Worm (Caenorhabditis elegans) whole organism, young adult: Measurements from ENCODE around the gene ptr-16.
A peak's percentile ranks its signal among the peaks of the same experiment; 100 is the strongest.
"Not testable (repeated sequence)": the region's sequence is repeated elsewhere in the genome, so short reads cannot be mapped to it uniquely, and the experiment has no call there.

ENCODE experiments used
- B0019.2 ChIP-seq: fragments of 200-800 bp; sonication (Bioruptor generic); conservative IDR thresholded peaks from 2 replicates; pipeline ENCODE4 v1.3.6; 2022; ENCODE audit warnings: missing genetic modification reagents, missing genetic modification characterization, missing compliant biosample characterization
- C17E4.6 ChIP-seq: fragments of 200-800 bp; sonication (Bioruptor generic); IDR thresholded peaks from 2 replicates; pipeline ENCODE4 v1.3.6; 2022; ENCODE audit warnings: missing genetic modification reagents, missing genetic modification characterization, missing compliant biosample characterization
- D2030.7 ChIP-seq: fragments of 200-800 bp; sonication (Bioruptor generic); IDR thresholded peaks from 2 replicates; pipeline ENCODE4 v1.3.6; 2022; ENCODE audit warnings: missing genetic modification reagents, missing genetic modification characterization, missing compliant biosample characterization
- F33H1.4 ChIP-seq: fragments of 200-800 bp; sonication (Bioruptor generic); IDR thresholded peaks from 2 replicates; pipeline ENCODE4 v1.3.6; 2022; ENCODE audit warnings: missing genetic modification reagents, missing genetic modification characterization, missing compliant biosample characterization
- K11D2.4 ChIP-seq: fragments of 200-800 bp; sonication (Bioruptor generic); IDR thresholded peaks from 2 replicates; pipeline ENCODE4 v1.3.6; 2022; ENCODE audit warnings: missing genetic modification reagents, missing genetic modification characterization, missing compliant biosample characterization
- K12H6.12 ChIP-seq: fragments of 200-800 bp; sonication (Bioruptor generic); optimal IDR thresholded peaks from 2 replicates; lab custom pipeline; 2018; ENCODE audit warnings: mild to moderate bottlenecking, missing genetic modification characterization, missing compliant biosample characterization
- T07F8.4 ChIP-seq: sonication (generic microtip); optimal IDR thresholded peaks from 2 replicates; lab custom pipeline; 2016; ENCODE audit warnings: mild to moderate bottlenecking, missing genetic modification characterization, moderate library complexity, missing compliant biosample characterization
- Y67H2A.10 ChIP-seq: fragments of 200-800 bp; sonication (Bioruptor generic); conservative IDR thresholded peaks from 2 replicates; pipeline ENCODE4 v1.3.6; 2022; ENCODE audit warnings: missing genetic modification reagents, missing genetic modification characterization, missing compliant biosample characterization
- Y95B8A.8 ChIP-seq: fragments of 200-800 bp; sonication (Bioruptor generic); IDR thresholded peaks from 2 replicates; pipeline ENCODE4 v1.3.6; 2022; ENCODE audit warnings: missing genetic modification reagents, missing genetic modification characterization, missing compliant biosample characterization
- aptf-2 ChIP-seq: fragments of 200-800 bp; sonication (Bioruptor generic); conservative IDR thresholded peaks from 2 replicates; pipeline ENCODE4 v1.3.6; 2022; ENCODE audit warnings: missing genetic modification reagents, missing genetic modification characterization, missing compliant biosample characterization
- athp-1 ChIP-seq: sonication (generic microtip); optimal IDR thresholded peaks from 2 replicates; lab custom pipeline; 2017; ENCODE audit warnings: mild to moderate bottlenecking, missing genetic modification characterization, missing compliant biosample characterization
- attf-3 ChIP-seq: fragments of 200-800 bp; sonication (Bioruptor generic); conservative IDR thresholded peaks from 2 replicates; pipeline ENCODE4 v1.3.6; 2022; ENCODE audit warnings: missing genetic modification reagents, missing genetic modification characterization, missing compliant biosample characterization
- attf-5 ChIP-seq: fragments of 200-800 bp; sonication (Bioruptor generic); optimal IDR thresholded peaks from 2 replicates; lab custom pipeline; 2018; ENCODE audit warnings: mild to moderate bottlenecking, missing genetic modification characterization, missing compliant biosample characterization
- cebp-1 ChIP-seq, 2 experiments: fragments of 200-800 bp in 1 of 2; sonication (Bioruptor generic) in 1 of 2; sonication (generic microtip) in 1 of 2; IDR thresholded peaks in 1 of 2; optimal IDR thresholded peaks in 1 of 2; 2 replicates each; pipeline versions ENCODE4 v1.3.6 to Lab custom; 2017 to 2022; ENCODE audit warnings: missing compliant biosample characterization in 2 of 2, missing genetic modification characterization in 2 of 2, mild to moderate bottlenecking in 1 of 2, missing genetic modification reagents in 1 of 2, moderate library complexity in 1 of 2
- ceh-100 ChIP-seq: fragments of 200-800 bp; sonication (Bioruptor generic); IDR thresholded peaks from 2 replicates; pipeline ENCODE4 v1.3.6; 2022; ENCODE audit warnings: missing genetic modification reagents, missing genetic modification characterization, missing compliant biosample characterization
- ceh-27 ChIP-seq: fragments of 200-800 bp; sonication (Bioruptor generic); optimal IDR thresholded peaks from 2 replicates; lab custom pipeline; 2018; ENCODE audit warnings: mild to moderate bottlenecking, missing genetic modification characterization, moderate library complexity, missing compliant biosample characterization
- ceh-91 ChIP-seq: fragments of 200-800 bp; sonication (Bioruptor generic); IDR thresholded peaks from 2 replicates; pipeline ENCODE4 v1.3.6; 2022; ENCODE audit warnings: missing genetic modification reagents, missing genetic modification characterization, missing compliant biosample characterization
- dox-1 ChIP-seq: fragments of 200-800 bp; sonication (Bioruptor generic); IDR thresholded peaks from 2 replicates; pipeline ENCODE4 v1.3.6; 2022; ENCODE audit warnings: missing genetic modification reagents, missing genetic modification characterization, missing compliant biosample characterization
- dpl-1 ChIP-seq: fragments of 150-350 bp; optimal IDR thresholded peaks from 2 replicates; lab custom pipeline; 2014; ENCODE audit warnings: missing biosample characterization, missing genetic modification reagents, missing genetic modification characterization
- efl-1 ChIP-seq: fragments of 150-350 bp; optimal IDR thresholded peaks from 2 replicates; lab custom pipeline; 2014; ENCODE audit warnings: missing biosample characterization, missing genetic modification reagents, missing genetic modification characterization
- egl-44 ChIP-seq: fragments of 200-800 bp; sonication (Bioruptor generic); IDR thresholded peaks from 2 replicates; pipeline ENCODE4 v1.3.6; 2022; ENCODE audit warnings: missing genetic modification reagents, missing genetic modification characterization, missing compliant biosample characterization
- egrh-3 ChIP-seq: fragments of 200-800 bp; sonication (Bioruptor generic); IDR thresholded peaks from 2 replicates; pipeline ENCODE4 v1.3.6; 2022; ENCODE audit warnings: missing genetic modification reagents, missing genetic modification characterization, missing compliant biosample characterization
- ekl-4 ChIP-seq: fragments of 200-800 bp; sonication (Bioruptor generic); IDR thresholded peaks from 2 replicates; pipeline ENCODE4 v1.3.6; 2022; ENCODE audit warnings: missing genetic modification reagents, missing genetic modification characterization, missing compliant biosample characterization
- hmg-1.2 ChIP-seq: fragments of 200-800 bp; sonication (Bioruptor generic); IDR thresholded peaks from 2 replicates; pipeline ENCODE4 v1.3.6; 2022; ENCODE audit warnings: missing genetic modification reagents, missing genetic modification characterization, missing compliant biosample characterization
- hmg-20 ChIP-seq: fragments of 200-800 bp; sonication (Bioruptor generic); IDR thresholded peaks from 2 replicates; pipeline ENCODE4 v1.3.6; 2022; ENCODE audit warnings: missing genetic modification reagents, missing genetic modification characterization, missing compliant biosample characterization
- lin-26 ChIP-seq: fragments of 200-800 bp; sonication (Bioruptor generic); IDR thresholded peaks from 2 replicates; pipeline ENCODE4 v1.3.6; 2022; ENCODE audit warnings: missing genetic modification reagents, missing genetic modification characterization, missing compliant biosample characterization
- lin-35 ChIP-seq, 3 experiments: fragments of 150-350 bp in 2 of 3; sonication (generic microtip) in 1 of 3; optimal IDR thresholded peaks; 2 replicates each; lab custom pipeline; 2014 to 2018; ENCODE audit warnings: missing biosample characterization in 3 of 3, missing genetic modification characterization in 3 of 3, missing genetic modification reagents in 3 of 3
- lin-40 ChIP-seq: sonication (generic microtip); optimal IDR thresholded peaks from 2 replicates; lab custom pipeline; 2016; ENCODE audit warnings: missing genetic modification characterization, mild to moderate bottlenecking, missing compliant biosample characterization, missing genotype, missing genetic modification reagents
- lin-54 ChIP-seq: fragments of 200-800 bp; sonication (Bioruptor generic); optimal IDR thresholded peaks from 2 replicates; lab custom pipeline; 2018; ENCODE audit warnings: mild to moderate bottlenecking, missing genetic modification characterization, missing compliant biosample characterization
- lir-1 ChIP-seq: fragments of 200-800 bp; sonication (Bioruptor generic); conservative IDR thresholded peaks from 2 replicates; pipeline ENCODE4 v1.3.6; 2022; ENCODE audit warnings: missing genetic modification reagents, missing genetic modification characterization, missing compliant biosample characterization
- lsl-1 ChIP-seq: fragments of 200-800 bp; sonication (Bioruptor generic); optimal IDR thresholded peaks from 2 replicates; lab custom pipeline; 2018; ENCODE audit warnings: mild to moderate bottlenecking, missing genetic modification characterization, moderate library complexity, missing compliant biosample characterization
- madf-10 ChIP-seq: sonication (generic microtip); optimal IDR thresholded peaks from 2 replicates; lab custom pipeline; 2016; ENCODE audit warnings: mild to moderate bottlenecking, missing genetic modification characterization, missing compliant biosample characterization
- madf-3 ChIP-seq: fragments of 200-800 bp; sonication (Bioruptor generic); IDR thresholded peaks from 2 replicates; pipeline ENCODE4 v1.3.6; 2022; ENCODE audit warnings: missing genetic modification reagents, missing genetic modification characterization, missing compliant biosample characterization
- madf-6 ChIP-seq: fragments of 200-800 bp; sonication (Bioruptor generic); IDR thresholded peaks from 2 replicates; pipeline ENCODE4 v1.3.6; 2022; ENCODE audit warnings: missing genetic modification reagents, missing genetic modification characterization, missing compliant biosample characterization
- madf-8 ChIP-seq: fragments of 200-800 bp; sonication (Bioruptor generic); conservative IDR thresholded peaks from 2 replicates; pipeline ENCODE4 v1.3.6; 2022; ENCODE audit warnings: missing genetic modification reagents, missing genetic modification characterization, missing compliant biosample characterization
- mcd-1 ChIP-seq: fragments of 200-800 bp; sonication (Bioruptor generic); IDR thresholded peaks from 2 replicates; pipeline ENCODE4 v1.3.6; 2022; ENCODE audit warnings: missing genetic modification reagents, missing genetic modification characterization, missing compliant biosample characterization
- nhr-80 ChIP-seq: sonication (generic microtip); optimal IDR thresholded peaks from 2 replicates; lab custom pipeline; 2016; ENCODE audit warnings: missing genetic modification characterization, missing compliant biosample characterization
- pbrm-1 ChIP-seq: fragments of 200-800 bp; sonication (Bioruptor generic); IDR thresholded peaks from 2 replicates; pipeline ENCODE4 v1.3.6; 2022; ENCODE audit warnings: missing genetic modification reagents, missing genetic modification characterization, missing compliant biosample characterization
- rcor-1 ChIP-seq: fragments of 200-800 bp; sonication (Bioruptor generic); IDR thresholded peaks from 2 replicates; pipeline ENCODE4 v1.3.6; 2022; ENCODE audit warnings: missing genetic modification reagents, missing genetic modification characterization, missing compliant biosample characterization
- rec-8 ChIP-seq, 2 experiments: sonication (generic microtip); optimal IDR thresholded peaks; 2 replicates each; lab custom pipeline; 2016; ENCODE audit warnings: mild to moderate bottlenecking in 2 of 2, missing genetic modification characterization in 2 of 2, missing genetic modification reagents in 2 of 2, missing genotype in 2 of 2, missing biosample characterization in 1 of 2, missing compliant biosample characterization in 1 of 2, moderate library complexity in 1 of 2
- tbp1 ChIP-seq: fragments of 200-800 bp; sonication (Bioruptor generic); optimal IDR thresholded peaks from 2 replicates; lab custom pipeline; 2018; ENCODE audit warnings: mild to moderate bottlenecking, missing genetic modification characterization, missing compliant biosample characterization
- unc-130 ChIP-seq: sonication (generic microtip); optimal IDR thresholded peaks from 2 replicates; lab custom pipeline; 2016; ENCODE audit warnings: missing genetic modification reagents, missing genetic modification characterization, missing compliant biosample characterization
- zfh-2 ChIP-seq: fragments of 200-800 bp; sonication (Bioruptor generic); conservative IDR thresholded peaks from 2 replicates; pipeline ENCODE4 v1.3.6; 2022; ENCODE audit warnings: missing genetic modification reagents, missing genetic modification characterization, missing compliant biosample characterization
- ztf-18 ChIP-seq: sonication (generic microtip); optimal IDR thresholded peaks from 2 replicates; lab custom pipeline; 2016; ENCODE audit warnings: missing genotype, mild to moderate bottlenecking, missing genetic modification characterization, missing compliant biosample characterization
- ztf-28 ChIP-seq: fragments of 200-800 bp; sonication (Bioruptor generic); IDR thresholded peaks from 2 replicates; pipeline ENCODE4 v1.3.6; 2022; ENCODE audit warnings: missing genetic modification reagents, missing genetic modification characterization, missing compliant biosample characterization
- ztf-6 ChIP-seq: fragments of 200-800 bp; sonication (Bioruptor generic); IDR thresholded peaks from 2 replicates; pipeline ENCODE4 v1.3.6; 2022; ENCODE audit warnings: missing genetic modification reagents, missing genetic modification characterization, missing compliant biosample characterization

Gene ptr-16

ce11 chrV:1197064-1197724 is 31.7 kb downstream of the ptr-16 start:
- TF ChIP-seq Y67H2A.10 (peak; percentile 21; the same call in 1 of the 2 replicates), ceh-100 (GFP tag; lab: Robert Waterston, UW) (peak; percentile 98), dpl-1 (GFP tag; lab: Kevin White, UChicago) (peak; percentile 51), lin-26 (GFP tag; lab: Robert Waterston, UW) (peak; percentile 27; the same call in 1 of the 2 replicates), hmg-1.2 (GFP tag; lab: Robert Waterston, UW) (peak; percentile 31; the same call in 1 of the 2 replicates), B0019.2 (GFP tag; lab: Robert Waterston, UW) (peak; percentile 71; the same call in 1 of the 2 replicates), ceh-27 (GFP tag; lab: Kevin White, UChicago) (peak; percentile 52), F33H1.4 (GFP tag; lab: Robert Waterston, UW) (peak; percentile 38), lin-40 (tag; lab: Kevin White, UChicago) (peak; percentile 34), nhr-80 (tag; lab: Kevin White, UChicago) (peak; percentile 25), lir-1 (GFP tag; lab: Robert Waterston, UW) (0 out of 2 replicates have a peak, but pooled peaks have one; percentile 42), tbp1 (GFP tag; lab: Kevin White, UChicago) (peak; percentile 21), K12H6.12 (tag; lab: Kevin White, UChicago) (peak; percentile 17), ztf-18 (tag; lab: Kevin White, UChicago) (peak; percentile 35), rcor-1 (GFP tag; lab: Robert Waterston, UW) (peak; percentile 63), ceh-91 (GFP tag; lab: Robert Waterston, UW) (peak; percentile 54), madf-10 (tag; lab: Kevin White, UChicago) (peak; percentile 4), efl-1 (GFP tag; lab: Kevin White, UChicago) (peak; percentile 60), attf-3 (peak; percentile 88), cebp-1 (tag; optimal IDR thresholded peaks at IDR 0.05; lab: Kevin White, UChicago) (peak; percentile 57), dox-1 (peak; percentile 77), ztf-28 (peak; percentile 80), ztf-6 (peak; percentile 62; the same call in 1 of the 2 replicates), mcd-1 (GFP tag; lab: Robert Waterston, UW) (peak; percentile 94), zfh-2 (peak; percentile 48; the same call in 1 of the 2 replicates), pbrm-1 (GFP tag; lab: Robert Waterston, UW) (peak; percentile 76), aptf-2 (0 out of 2 replicates have a peak, but pooled peaks have one; percentile 10), rec-8 (tag; optimal IDR thresholded peaks at IDR 0.05; lab: Kevin White, UChicago) (peak in 1 of 2 experiments; percentile 22), madf-3 (GFP tag; lab: Robert Waterston, UW) (peak; percentile 82), lin-54 (GFP tag; lab: Kevin White, UChicago) (peak; percentile 77), madf-6 (GFP tag; lab: Robert Waterston, UW) (peak; percentile 45), attf-5 (GFP tag; lab: Kevin White, UChicago) (peak; percentile 85), unc-130 (peak; percentile 52), egl-44 (peak; percentile 50; the same call in 1 of the 2 replicates), D2030.7 (GFP tag; lab: Robert Waterston, UW) (peak; percentile 91), hmg-20 (GFP tag; lab: Robert Waterston, UW) (peak; percentile 39; the same call in 1 of the 2 replicates), egrh-3 (GFP tag; lab: Robert Waterston, UW) (peak; percentile 72), lin-35 (GFP tag; optimal IDR thresholded peaks at IDR 0.05; lab: Kevin White, UChicago) (peak in 2 of 3 experiments; percentile 12 to 81), madf-8 (peak; percentile 36), Y95B8A.8 (0 out of 2 replicates have a peak, but pooled peaks have one; percentile 45), lsl-1 (GFP tag; lab: Kevin White, UChicago) (peak; percentile 28), ekl-4 (GFP tag; lab: Robert Waterston, UW) (peak; percentile 71), athp-1 (peak; percentile 27), C17E4.6 (GFP tag; lab: Robert Waterston, UW) (peak; percentile 39; the same call in 1 of the 2 replicates), T07F8.4 (tag; lab: Kevin White, UChicago) (peak; percentile 35), K11D2.4 (GFP tag; lab: Robert Waterston, UW) (peak; percentile 73)
- not testable (repeated sequence) for TF ChIP-seq cebp-1 (GFP tag; IDR thresholded peaks at IDR 0.05; lab: Robert Waterston, UW)
